Worm (Caenorhabditis elegans): Measurements from ENCODE around the gene sdz-1.

sdz-1 gene

DNA sequence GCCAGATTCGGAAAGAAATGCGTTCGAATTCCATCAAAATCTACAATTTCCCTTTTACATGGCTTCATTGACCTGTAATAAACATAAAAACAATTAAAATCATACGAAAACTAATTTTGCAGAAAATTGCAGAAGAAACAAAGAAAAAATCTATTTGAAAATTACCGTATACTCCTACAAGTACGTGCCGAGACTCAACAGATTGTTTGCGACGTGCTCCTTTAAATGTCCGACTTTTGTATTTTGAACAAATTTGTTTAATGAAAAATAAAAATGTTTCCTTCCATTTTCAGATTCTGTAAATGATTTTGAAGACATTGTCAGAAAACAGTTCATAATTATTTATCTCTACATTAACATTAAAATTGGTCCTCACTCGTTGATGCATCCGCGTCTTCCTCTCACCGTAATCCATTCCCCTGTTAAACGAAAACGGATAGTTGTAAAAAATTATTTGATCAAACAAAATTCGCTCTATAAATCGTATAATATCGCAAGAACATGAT lies 25.1 kb downstream of the sdz-1 start, which contains the start of gene pgl-2:
pgl-2 (minus strand) TSS at position 456 of the 506 bp plus-strand sequence.
- TF ChIP-seq nhr-67 (tag; optimal IDR thresholded peaks at IDR 0.05) (no peak), skn-1 (tag; optimal IDR thresholded peaks at IDR 0.05) (no peak), egl-27 (tag; optimal IDR thresholded peaks at IDR 0.05) (no peak), nfya-1 (tag; optimal IDR thresholded peaks at IDR 0.05; ENCODE audit: insufficient read depth) (no peak), daf-12 (tag; optimal IDR thresholded peaks at IDR 0.05) (no peak), nhr-77 (tag; optimal IDR thresholded peaks at IDR 0.05) (no peak)

DNA sequence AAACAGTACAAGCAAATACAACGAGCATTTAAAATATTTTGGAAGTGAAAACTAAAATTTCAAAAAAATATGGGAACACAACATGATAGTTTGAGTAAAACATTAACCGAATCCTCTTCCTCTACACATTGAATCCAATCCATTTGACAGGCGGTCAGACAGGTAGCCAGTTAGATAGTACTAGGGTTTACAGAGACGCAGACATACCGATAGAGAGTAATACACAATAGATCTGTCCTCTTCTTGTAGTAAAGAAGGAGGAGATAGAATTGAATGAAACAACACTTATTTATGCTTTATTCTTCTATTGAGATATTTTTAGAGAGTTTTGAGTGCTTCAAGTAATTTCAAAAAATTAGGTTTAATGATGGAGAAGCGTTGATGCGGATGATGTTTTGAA lies 31.4 kb downstream of the sdz-1 start:
- no peak for TF ChIP-seq fkh-2 (tag; optimal IDR thresholded peaks at IDR 0.05)
- peak; percentile 19 for TF ChIP-seq hmg-11 (tag; optimal IDR thresholded peaks at IDR 0.05)
- TF ChIP-seq daf-12 (tag; optimal IDR thresholded peaks at IDR 0.05), result no peak
- TF ChIP-seq nhr-25 (tag; optimal IDR thresholded peaks at IDR 0.05), result peak; percentile 9
- no peak for TF ChIP-seq pqm-1 (tag; optimal IDR thresholded peaks at IDR 0.05)
- TF ChIP-seq nhr-43 (tag; optimal IDR thresholded peaks at IDR 0.05; ENCODE audit: poor library complexity, severe bottlenecking), result no peak
- no peak for TF ChIP-seq mml-1 (tag; optimal IDR thresholded peaks at IDR 0.05)
- TF ChIP-seq unc-39 (tag; optimal IDR thresholded peaks at IDR 0.05), result no peak
- TF ChIP-seq elt-3 (tag; optimal IDR thresholded peaks at IDR 0.05), result no peak
- TF ChIP-seq ceh-28 (tag; optimal IDR thresholded peaks at IDR 0.05), result no peak
- TF ChIP-seq ama-1 (optimal IDR thresholded peaks at IDR 0.05), result no peak
- no peak for TF ChIP-seq ztf-11 (tag; optimal IDR thresholded peaks at IDR 0.05)

DNA sequence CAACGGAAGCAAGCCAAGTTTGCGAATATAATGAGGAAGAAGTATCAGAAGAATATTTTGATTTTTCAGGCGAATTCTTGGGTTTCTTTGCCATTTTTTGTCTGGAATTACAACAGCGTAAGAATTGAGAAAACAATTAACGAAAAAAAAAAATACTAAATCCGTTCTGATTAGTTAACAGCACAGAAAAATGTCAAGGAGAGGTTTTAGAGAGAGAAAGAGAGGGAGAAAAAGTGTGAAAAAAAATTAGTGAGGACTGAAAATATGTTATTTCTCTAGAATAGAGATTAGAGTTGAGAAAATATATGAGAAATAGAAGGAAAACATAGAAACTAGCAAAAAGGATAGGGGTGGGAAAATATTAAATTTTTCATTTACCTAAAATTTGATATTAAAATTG lies 32.8 kb downstream of the sdz-1 start, which contains the start of gene dpy-19:
dpy-19 (minus strand) TSS at position 101 of the 400 bp plus-strand sequence.
- no peak for TF ChIP-seq unc-62 (GFP tag; optimal IDR thresholded peaks at IDR 0.05)
- no peak for TF ChIP-seq nhr-43 (tag; optimal IDR thresholded peaks at IDR 0.05; ENCODE audit: poor library complexity, severe bottlenecking)
- TF ChIP-seq ceh-16 (tag; optimal IDR thresholded peaks at IDR 0.05), result no peak
- no peak for TF ChIP-seq fos-1 (tag; optimal IDR thresholded peaks at IDR 0.05)
- no peak for TF ChIP-seq nhr-25 (tag; optimal IDR thresholded peaks at IDR 0.05)
- no peak for TF ChIP-seq jun-1 (tag; optimal IDR thresholded peaks at IDR 0.05)
- no peak for TF ChIP-seq elt-2 (tag; optimal IDR thresholded peaks at IDR 0.05)
- TF ChIP-seq nhr-12 (tag; optimal IDR thresholded peaks at IDR 0.05), result no peak
- no peak for TF ChIP-seq pha-4 (tag; optimal IDR thresholded peaks at IDR 0.05)
- no peak for TF ChIP-seq lin-39 (tag; optimal IDR thresholded peaks at IDR 0.05)
- no peak for TF ChIP-seq nhr-77 (tag; optimal IDR thresholded peaks at IDR 0.05)

DNA sequence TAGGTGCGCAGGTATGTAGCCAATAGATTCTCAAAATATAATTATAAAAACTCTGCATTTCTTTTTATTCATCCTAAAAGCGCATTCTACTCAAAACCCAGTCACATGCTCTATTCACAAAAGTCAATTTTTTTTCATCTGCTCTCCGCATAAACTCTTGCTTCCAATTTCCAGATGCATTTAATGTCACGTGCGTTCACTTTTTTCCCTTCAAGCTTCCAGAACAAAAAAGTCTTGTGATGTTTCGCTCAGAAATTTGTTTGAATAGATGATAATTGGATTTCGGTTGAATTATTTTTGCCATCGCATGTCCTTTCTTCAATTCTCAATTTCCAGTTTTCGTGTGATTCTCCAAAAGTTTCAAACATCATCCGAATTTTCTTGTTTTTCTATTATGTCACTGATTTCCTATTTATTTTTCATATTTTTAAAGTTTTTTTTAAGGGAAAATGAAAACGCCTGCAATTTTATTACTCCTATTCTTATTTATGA lies 35.2 kb downstream of the sdz-1 start, which contains the start of gene F22B7.1:
F22B7.1 (plus strand) TSS at position 442 of the 492 bp plus-strand sequence.
- TF ChIP-seq zag-1 (tag; optimal IDR thresholded peaks at IDR 0.05) (no peak), hmg-11 (tag; optimal IDR thresholded peaks at IDR 0.05) (no peak), nhr-237 (tag; optimal IDR thresholded peaks at IDR 0.05) (no peak), fos-1 (tag; optimal IDR thresholded peaks at IDR 0.05) (no peak), ztf-11 (tag; optimal IDR thresholded peaks at IDR 0.05) (no peak), lin-15B (tag; optimal IDR thresholded peaks at IDR 0.05) (no peak), jun-1 (tag; optimal IDR thresholded peaks at IDR 0.05) (no peak), ZK546.5 (tag; optimal IDR thresholded peaks at IDR 0.05) (no peak)

DNA sequence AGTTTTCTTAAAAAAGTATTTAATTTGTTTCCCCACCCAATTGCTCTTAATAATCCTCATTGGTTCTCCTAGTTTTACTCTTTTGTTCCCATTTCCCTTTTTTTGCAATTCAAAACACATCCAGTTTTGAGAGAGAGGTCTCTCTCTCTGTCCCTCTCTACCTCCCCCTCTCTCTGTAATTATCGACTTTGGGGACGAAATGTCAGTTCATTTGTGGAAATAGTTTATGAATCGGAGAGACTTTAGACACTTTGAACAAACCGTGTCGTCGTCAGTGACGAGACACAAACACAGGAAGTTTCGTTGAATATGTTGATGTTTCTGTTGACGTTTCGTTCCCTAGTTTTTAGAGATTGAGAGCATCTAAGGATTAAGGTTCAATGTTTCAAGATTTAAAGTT lies 37.0 kb downstream of the sdz-1 start:
- TF ChIP-seq lsy-12 (tag; optimal IDR thresholded peaks at IDR 0.05) (no peak), ceh-9 (tag; optimal IDR thresholded peaks at IDR 0.05) (no peak), ceh-16 (tag; optimal IDR thresholded peaks at IDR 0.05) (no peak), nhr-77 (tag; optimal IDR thresholded peaks at IDR 0.05) (no peak), fos-1 (tag; optimal IDR thresholded peaks at IDR 0.05) (no peak), sea-2 (GFP tag; optimal IDR thresholded peaks at IDR 0.05) (no peak), nhr-23 (tag; optimal IDR thresholded peaks at IDR 0.05) (peak; percentile 41), nfya-1 (tag; optimal IDR thresholded peaks at IDR 0.05; ENCODE audit: insufficient read depth) (no peak), nhr-67 (tag; optimal IDR thresholded peaks at IDR 0.05) (no peak), nhr-25 (tag; optimal IDR thresholded peaks at IDR 0.05) (peak; percentile 40)
